Worm (Caenorhabditis elegans) whole organism, L4/young adult: Measurements from ENCODE around the gene C44B9.2.

Experiments used
- W03F9.2 ChIP-seq: fragments of 150-350 bp; optimal IDR thresholded peaks from 2 replicates; lab custom pipeline; 2014; ENCODE audit warnings: missing biosample characterization, missing genetic modification characterization
- dao-5 ChIP-seq: sonication (generic microtip); optimal IDR thresholded peaks from 2 replicates; lab custom pipeline; 2016; ENCODE audit warnings: missing genotype, missing genetic modification characterization, moderate library complexity, missing compliant biosample characterization
- him-1 ChIP-seq: sonication (generic microtip); optimal IDR thresholded peaks from 2 replicates; lab custom pipeline; 2016; ENCODE audit warnings: missing genotype, missing genetic modification reagents, missing genetic modification characterization, missing compliant biosample characterization

C44B9.2 gene

DNA sequence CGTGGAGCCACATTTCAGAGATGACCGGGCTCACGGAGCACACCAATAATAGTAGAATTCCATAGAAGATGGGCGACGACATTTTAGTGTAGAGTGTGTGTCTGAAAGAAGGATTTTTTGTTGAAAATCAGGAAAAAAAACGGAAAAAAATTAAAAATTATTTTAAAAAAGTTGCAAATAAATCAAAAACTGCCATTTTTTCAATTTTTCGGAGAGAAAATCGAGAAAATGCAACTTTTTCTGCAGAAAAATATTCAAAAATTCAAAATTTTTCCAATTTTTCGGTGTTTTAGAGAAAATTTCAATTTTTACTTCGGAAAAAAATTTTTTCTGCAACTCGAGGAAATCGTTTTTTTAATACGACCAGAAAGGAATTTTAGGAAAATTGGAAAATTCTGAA lies 4.9 kb downstream of the C44B9.2 start, which contains the start of gene C44B9.3:
TSS of gene C44B9.3 (minus strand) at position 101 of the 400 bp plus-strand sequence.
- TF ChIP-seq dao-5 (tag; lab: Kevin White, UChicago), result no peak
- TF ChIP-seq W03F9.2 (tag; lab: Kevin White, UChicago), result no peak
- TF ChIP-seq him-1, result no peak

DNA sequence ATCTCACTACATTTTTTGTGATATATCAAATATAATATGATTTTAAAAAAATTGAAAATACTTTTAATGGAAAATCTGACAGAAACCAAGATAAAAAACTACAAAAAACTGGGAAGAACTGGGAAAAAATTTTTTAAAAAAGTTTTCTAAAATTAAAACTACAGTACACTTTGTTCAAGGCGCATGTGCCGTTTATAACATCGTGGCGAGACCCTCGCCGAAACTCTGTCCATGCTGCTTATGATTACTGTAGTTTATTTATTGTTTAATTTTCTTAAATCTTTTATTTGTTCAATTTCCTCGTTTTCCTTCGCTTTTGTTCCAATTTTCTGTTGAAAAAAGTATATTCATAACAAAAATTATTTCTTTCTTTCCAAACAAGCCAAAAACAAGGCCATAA lies 6.2 kb downstream of the C44B9.2 start, which contains the start of gene athp-1:
TSS of gene athp-1 (plus strand) at position 305 of the 400 bp plus-strand sequence.
- TF ChIP-seq him-1 (no peak), W03F9.2 (tag; lab: Kevin White, UChicago) (peak; percentile 60), dao-5 (tag; lab: Kevin White, UChicago) (no peak)

DNA sequence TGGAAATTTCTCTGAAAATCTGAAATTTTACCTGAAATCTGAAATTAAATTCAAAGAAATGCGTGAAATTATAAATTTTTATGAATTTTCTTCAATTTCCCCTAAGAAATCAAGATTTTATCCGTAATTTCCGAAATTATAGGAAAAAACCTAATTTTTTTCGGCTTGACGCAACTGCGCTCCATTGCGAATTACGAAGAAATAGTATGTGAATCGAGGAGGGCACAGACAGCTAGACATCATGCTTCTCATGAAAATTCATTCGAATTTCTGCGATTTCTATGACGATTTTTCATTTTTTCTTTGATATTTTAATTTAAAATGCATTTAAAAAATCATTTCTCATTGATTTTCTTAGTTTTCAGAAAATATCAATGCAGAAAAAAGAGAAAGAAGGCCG lies 6.8 kb downstream of the C44B9.2 start:
- no peak for TF ChIP-seq him-1
- TF ChIP-seq W03F9.2 (tag; lab: Kevin White, UChicago), result peak; percentile 50
- no peak for TF ChIP-seq dao-5 (tag; lab: Kevin White, UChicago)

DNA sequence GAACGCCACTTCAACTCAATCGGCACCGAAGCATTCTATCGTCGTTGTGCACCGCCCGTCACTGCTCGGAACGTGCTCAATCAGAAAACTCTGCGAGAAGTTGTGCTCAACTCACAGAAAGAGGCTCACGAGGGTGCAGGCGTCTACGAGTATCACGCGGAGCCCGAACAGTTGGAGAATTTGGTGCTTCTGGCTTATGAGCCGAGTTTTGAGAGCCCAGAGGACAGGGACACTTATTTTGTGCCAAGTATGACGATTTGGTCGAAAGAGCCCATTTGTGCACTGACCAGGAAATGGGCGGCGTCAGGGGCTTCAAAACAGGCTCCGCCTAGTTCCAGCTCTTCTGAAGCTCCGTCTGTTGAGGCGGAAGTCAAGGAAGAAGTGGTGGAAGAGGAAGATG lies 13.6 kb downstream of the C44B9.2 start:
- no peak for TF ChIP-seq dao-5 (tag; lab: Kevin White, UChicago)
- TF ChIP-seq him-1, result no peak
- TF ChIP-seq W03F9.2 (tag; lab: Kevin White, UChicago), result no peak

DNA sequence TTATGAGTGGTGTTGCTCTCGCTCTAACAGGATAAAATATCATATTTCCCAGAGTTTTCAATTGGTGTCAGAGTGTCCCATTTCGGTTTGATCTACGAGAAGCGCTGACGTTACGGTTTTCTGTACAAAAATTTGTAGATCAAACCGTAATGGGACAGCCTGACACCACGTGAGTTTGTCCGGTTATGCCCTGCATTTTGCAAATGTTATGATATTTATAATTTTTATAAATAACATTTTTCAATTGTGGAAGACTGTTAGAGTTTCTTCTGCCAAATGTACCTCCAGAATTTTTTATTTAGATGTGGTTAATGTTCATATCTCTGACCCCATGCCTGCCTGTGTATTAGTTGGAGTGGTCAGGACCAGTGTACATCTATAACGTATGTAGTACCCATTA lies 19.0 kb downstream of the C44B9.2 start, which contains the start of gene fbxb-87:
TSS of gene fbxb-87 (plus strand) at position 301 of the 400 bp plus-strand sequence.
- TF ChIP-seq W03F9.2 (tag; lab: Kevin White, UChicago) (no peak), dao-5 (tag; lab: Kevin White, UChicago) (no peak), him-1 (no peak)

DNA sequence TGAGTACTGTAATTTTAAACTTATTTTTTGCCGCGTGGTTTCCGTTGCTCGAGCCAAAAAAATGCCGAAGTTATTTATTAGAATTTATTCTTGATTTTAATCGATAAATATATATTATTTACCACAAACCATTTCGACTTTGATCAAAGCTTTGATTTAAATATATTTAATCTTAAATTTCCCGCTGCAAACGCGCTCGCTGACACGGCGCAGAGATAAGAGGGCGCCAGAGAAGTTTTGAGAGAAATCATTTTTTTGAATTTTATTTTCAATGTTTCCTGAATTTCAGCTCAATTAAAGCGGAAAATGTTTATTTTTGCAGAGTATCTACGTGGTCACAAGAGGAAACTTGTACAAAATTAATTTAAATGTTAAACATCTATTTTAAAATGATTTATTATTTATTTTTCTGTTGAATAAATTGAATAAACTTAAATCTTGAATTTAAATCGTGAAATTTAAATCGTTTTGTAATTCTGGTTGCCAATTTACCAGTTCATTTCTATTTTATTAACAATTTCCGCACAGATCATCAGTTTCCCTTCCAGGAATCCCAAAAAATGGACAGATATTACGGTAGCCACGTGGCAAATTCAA lies 20.7 kb downstream of the C44B9.2 start, which contains the start of gene com-1:
TSS of gene com-1 (plus strand) at position 547 of the 597 bp plus-strand sequence.
- TF ChIP-seq him-1, result no peak
- peak; percentile 38 for TF ChIP-seq W03F9.2 (tag; lab: Kevin White, UChicago)

DNA sequence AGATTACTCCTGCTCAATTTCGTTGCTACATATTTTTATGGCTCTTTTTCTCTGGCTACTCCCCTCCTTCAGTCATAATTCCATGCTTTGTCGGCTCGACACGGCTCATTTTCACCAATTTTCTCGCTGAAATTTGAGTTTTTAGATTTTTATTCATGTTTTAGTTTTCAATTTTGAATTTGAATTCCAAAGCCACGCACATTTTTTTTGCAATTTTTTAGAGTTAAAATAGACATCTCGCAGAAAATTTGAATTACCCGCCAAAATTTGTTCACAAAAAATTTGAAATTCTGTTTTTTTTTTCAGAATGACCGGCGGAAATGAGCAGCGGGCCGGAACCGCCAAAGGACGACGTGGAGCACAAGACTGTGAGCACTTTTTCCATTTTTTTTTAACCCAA lies 27.1 kb downstream of the C44B9.2 start, which contains the start of gene unc-119:
TSS of gene unc-119 (plus strand) at position 301 of the 400 bp plus-strand sequence.
- no peak for TF ChIP-seq dao-5 (tag; lab: Kevin White, UChicago)
- TF ChIP-seq him-1, result no peak
- TF ChIP-seq W03F9.2 (tag; lab: Kevin White, UChicago), result no peak

DNA sequence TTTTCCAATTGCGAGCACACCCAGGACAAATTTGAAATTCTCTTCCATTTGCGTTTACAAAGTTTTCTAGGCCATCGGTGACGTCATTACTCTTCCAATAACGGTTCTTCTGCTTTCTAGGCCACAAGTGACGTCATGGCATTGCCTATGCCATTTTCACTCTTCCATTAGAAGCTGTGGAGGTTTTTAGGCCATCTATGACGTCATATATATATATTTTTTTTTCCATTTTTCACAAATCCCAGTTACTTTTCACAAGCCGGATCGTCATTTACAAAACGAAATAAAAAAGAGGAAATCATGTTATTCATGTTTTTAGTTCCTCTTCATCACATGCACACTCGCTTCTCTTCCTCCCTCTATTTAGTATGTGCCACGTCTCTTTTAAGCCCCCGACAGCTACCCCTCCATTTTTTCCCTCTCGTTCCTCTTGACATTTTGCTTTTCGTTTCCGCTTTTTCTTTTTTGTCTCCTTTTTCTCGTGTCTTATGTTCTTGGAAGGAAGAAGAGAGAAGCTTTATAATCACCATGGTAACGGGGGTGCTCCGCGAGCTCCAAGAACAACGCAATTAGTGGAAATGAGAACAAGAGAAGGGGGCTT lies 27.9 kb downstream of the C44B9.2 start:
- TF ChIP-seq dao-5 (tag; lab: Kevin White, UChicago) (no peak), him-1 (no peak), W03F9.2 (tag; lab: Kevin White, UChicago) (no peak)

DNA sequence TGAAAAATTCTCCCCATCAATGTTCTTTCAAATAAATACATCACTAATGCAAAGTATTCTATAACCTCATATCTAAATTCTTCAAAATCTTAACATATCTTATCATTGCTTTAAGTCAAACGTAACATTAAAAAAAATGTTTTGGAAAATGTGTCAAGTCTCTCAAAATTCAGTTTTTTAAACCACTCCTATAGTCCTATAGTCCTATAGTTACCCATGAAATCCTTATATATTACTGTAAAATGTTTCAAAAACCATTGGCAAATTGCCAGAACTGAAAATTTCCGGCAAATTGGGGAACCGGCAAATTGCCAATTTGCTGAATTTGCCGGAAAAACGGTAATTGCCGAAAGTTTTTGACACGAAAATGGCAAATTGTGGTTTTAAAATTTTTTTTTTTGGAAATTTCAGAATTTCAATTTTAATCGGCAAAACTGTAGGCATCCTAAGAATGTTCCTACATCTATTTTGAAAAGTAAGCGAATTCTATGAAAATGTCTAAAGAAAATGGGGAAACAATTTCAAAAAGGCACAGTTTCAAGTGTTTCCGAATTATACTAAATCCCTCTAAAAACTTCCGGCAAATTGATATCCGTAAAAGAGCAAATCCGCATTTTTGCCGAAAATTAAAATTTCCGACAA lies 29.2 kb downstream of the C44B9.2 start:
- TF ChIP-seq W03F9.2 (tag; lab: Kevin White, UChicago) (no peak), him-1 (no peak), dao-5 (tag; lab: Kevin White, UChicago) (no peak)

DNA sequence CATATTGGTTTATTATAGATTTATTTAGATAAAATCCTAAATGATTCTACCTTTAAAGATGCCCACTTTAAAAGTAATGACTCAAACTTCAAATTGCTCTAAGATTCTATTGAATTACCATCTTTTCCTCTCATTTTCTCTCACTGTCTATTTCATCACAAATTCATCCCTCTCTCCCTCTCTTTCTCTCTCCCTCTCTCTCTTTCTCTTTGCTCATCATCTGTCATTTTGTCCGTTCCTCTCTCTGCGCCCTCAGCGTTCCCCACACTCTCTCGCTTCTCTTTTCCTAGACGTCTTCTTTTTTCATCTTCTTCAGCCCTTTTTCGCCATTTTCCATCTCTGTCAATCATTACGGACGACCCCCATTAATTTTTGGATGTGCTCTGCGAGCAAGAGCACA lies 29.9 kb downstream of the C44B9.2 start:
- TF ChIP-seq dao-5 (tag; lab: Kevin White, UChicago), result no peak
- TF ChIP-seq W03F9.2 (tag; lab: Kevin White, UChicago), result no peak
- TF ChIP-seq him-1, result no peak

DNA sequence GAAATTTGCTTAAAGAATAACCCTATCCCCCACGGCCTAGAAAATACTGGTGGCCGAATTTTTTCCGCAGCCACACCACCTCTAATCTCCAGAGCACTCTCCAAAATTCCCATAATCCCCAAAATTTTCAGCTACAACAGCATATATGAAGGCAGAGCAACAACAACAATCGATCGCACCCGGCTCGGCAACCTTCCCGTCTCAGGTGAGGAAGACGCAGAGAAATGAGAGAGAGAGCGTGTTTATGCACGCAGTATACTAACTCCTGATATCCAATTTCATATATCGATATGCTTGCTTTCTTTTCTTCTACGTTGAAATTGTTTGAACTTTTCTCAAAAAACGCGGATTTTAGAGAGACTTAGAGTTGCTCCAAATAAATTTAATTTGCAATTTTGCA lies 31.1 kb downstream of the C44B9.2 start:
- no peak for TF ChIP-seq W03F9.2 (tag; lab: Kevin White, UChicago)
- TF ChIP-seq dao-5 (tag; lab: Kevin White, UChicago), result no peak
- no peak for TF ChIP-seq him-1

DNA sequence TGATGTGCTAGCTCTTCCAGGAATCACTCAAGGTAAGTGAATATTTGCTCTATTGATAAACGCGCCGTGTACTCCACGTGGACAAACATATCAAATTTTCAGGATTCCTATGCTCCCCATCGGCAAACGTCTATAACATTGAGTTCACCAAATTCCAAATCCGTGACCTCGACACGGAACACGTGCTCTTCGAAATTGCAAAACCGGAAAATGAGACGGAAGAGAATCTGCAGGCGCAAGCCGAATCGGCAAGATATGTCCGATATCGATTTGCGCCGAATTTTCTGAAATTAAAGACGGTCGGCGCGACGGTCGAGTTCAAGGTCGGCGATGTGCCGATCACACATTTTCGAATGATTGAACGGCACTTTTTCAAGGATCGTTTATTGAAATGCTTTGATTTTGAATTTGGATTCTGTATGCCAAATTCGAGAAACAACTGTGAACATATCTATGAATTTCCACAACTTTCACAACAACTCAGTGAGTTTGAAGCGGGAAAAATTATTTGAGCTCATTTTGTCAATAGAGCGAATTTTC lies 32.5 kb downstream of the C44B9.2 start:
- no peak for TF ChIP-seq him-1
- no peak for TF ChIP-seq W03F9.2 (tag; lab: Kevin White, UChicago)
- no peak for TF ChIP-seq dao-5 (tag; lab: Kevin White, UChicago)

DNA sequence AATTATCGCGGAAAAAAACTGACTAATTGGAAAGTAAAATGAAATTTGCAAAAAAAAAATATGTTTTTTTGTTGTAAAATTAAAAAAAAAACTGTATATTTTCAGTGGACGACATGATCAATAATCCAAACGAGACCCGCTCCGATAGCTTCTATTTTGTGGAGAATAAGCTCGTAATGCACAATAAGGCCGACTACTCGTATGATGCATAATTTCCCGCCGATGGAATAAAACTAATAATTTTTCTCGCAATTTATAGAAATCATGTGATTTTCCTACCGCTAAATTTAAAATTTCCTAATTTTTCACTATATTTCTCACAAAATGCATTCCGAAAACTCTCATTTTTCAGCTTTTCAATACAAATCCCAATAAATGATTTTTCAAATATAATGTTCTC lies 33.3 kb downstream of the C44B9.2 start:
- TF ChIP-seq W03F9.2 (tag; lab: Kevin White, UChicago), result no peak
- no peak for TF ChIP-seq dao-5 (tag; lab: Kevin White, UChicago)
- no peak for TF ChIP-seq him-1

DNA sequence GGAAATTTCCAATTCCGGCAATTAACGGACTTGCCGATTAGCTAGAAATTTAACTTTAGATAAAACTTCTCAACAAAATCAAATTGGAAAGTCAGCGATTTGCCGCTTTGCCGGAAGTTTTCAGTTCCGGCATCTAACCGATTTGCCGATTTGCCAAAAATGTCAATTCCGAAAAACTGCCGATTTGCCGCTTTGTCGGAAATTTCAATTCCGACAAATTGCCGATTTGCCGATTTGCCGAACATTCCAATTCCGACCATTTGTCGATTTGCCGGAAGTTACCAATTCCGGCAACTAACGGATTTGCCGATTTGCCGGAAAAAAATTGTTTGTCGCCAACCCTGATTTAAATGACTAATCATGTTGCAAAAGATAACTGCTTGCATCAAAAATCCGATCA lies 33.9 kb downstream of the C44B9.2 start:
- no peak for TF ChIP-seq him-1
- TF ChIP-seq dao-5 (tag; lab: Kevin White, UChicago), result no peak
- no peak for TF ChIP-seq W03F9.2 (tag; lab: Kevin White, UChicago)
